Fruit fly (Drosophila melanogaster): ENCODE results near the gene tinc.
A peak's percentile ranks its signal among the peaks of the same experiment; 100 is the strongest.

tinc gene

DNA sequence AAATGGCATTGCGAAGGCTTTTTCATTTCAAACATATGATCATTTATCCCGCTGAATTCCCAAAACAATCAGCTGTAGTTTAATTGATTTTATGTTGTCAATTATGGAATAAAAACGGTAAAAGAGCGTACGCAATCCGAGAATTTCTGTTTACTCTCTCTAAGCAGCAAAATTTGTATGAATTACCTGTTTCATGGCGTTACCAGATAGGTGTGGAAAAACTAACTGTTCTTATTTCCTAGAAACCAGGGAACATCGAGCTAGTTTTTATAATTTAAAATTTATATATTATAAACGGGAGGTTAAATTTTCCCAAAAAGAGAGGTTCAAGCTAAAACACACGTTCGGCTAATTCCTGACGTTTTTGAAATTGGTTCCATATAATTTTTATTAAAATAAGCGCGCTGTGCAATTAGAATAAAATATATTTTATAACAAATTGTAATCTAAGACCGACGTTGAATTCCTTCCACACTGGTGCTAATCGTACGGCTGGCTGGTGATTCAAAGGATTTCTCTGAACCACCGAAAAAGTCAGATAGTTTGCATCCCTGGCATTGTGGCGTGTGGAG is 4.2 kb upstream of the tinc start, which contains the start of gene CG17801:
Gene CG17801 (minus strand): TSS at position 51 of the 572 bp plus-strand sequence.
- TF ChIP-seq CG11762 (GFP tag; optimal IDR thresholded peaks at IDR 0.05; ENCODE audit: insufficient read depth) (no peak), CG10669 (GFP tag; optimal IDR thresholded peaks at IDR 0.05) (no peak), esn (GFP tag; optimal IDR thresholded peaks at IDR 0.05) (no peak), fkh (GFP tag; optimal IDR thresholded peaks at IDR 0.05) (no peak), CG4318 (GFP tag; optimal IDR thresholded peaks at IDR 0.05) (no peak), Eip93F (GFP tag; optimal IDR thresholded peaks at IDR 0.05) (no peak), CG31627 (GFP tag; optimal IDR thresholded peaks at IDR 0.05) (no peak), CG10631 (GFP tag; optimal IDR thresholded peaks at IDR 0.05) (no peak), CG6276 (GFP tag; optimal IDR thresholded peaks at IDR 0.05) (no peak), salr (GFP tag; optimal IDR thresholded peaks at IDR 0.05) (no peak), Eip75B (GFP tag; optimal IDR thresholded peaks at IDR 0.05) (no peak), spab (GFP tag; optimal IDR thresholded peaks at IDR 0.05) (no peak), CG1621 (tag; optimal IDR thresholded peaks at IDR 0.05) (no peak), lz (GFP tag; optimal IDR thresholded peaks at IDR 0.05) (no peak), CG8119 (GFP tag; IDR thresholded peaks at IDR 0.05) (no peak), CG6854 (GFP tag; optimal IDR thresholded peaks at IDR 0.05) (no peak)

DNA sequence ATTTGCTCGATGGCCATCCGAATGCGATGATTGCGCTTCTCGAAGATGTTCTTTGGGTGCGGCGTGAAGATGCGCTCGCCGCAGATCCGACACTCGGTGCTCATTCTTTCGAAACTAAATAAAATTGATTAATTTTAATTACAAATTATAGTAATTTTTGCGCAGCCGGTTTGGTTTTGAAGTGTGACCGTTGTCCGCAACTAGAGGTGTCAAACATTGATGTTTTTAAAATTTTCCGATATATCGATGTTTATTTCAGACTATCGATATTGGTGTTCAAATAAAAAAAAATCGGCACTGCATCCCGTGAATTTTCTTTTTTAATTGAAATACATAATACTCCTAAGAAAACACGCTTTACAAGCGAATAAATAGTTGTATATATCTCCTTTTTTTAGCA is 2.3 kb upstream of the tinc start, which contains the start of gene Odj:
Gene Odj (minus strand): TSS at position 209 of the 400 bp plus-strand sequence.
- TF ChIP-seq Sox14 (GFP tag; optimal IDR thresholded peaks at IDR 0.05) = no peak
- no peak for TF ChIP-seq Hr38 (GFP tag; optimal IDR thresholded peaks at IDR 0.05)
- TF ChIP-seq esn (GFP tag; optimal IDR thresholded peaks at IDR 0.05) = peak; percentile 33
- peak; percentile 59 for TF ChIP-seq fkh (GFP tag; optimal IDR thresholded peaks at IDR 0.05)

DNA sequence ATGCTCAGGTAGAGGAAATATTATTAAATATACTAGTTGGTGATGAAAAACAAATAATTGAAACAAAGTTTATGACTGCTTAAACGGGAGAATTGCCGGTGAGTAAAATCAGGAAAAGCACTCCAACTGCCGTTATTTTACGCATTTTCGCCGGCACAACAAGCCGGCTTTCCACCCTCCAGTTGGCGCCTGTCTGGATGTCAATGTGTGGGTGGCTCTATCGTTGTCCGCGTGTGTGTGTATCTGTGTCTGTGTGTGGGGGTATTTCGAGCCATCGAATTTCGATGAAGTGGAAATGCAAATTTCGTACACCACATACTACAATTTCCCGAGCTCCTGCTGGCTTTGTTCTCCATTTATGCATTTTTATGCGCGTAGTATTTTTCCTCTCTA is 362 bp downstream of the tinc start:
- TF ChIP-seq Hr39 (GFP tag; optimal IDR thresholded peaks at IDR 0.05) (no peak), topi (GFP tag; optimal IDR thresholded peaks at IDR 0.05) (no peak), CG32006 (GFP tag; optimal IDR thresholded peaks at IDR 0.05) (no peak), esn (GFP tag; optimal IDR thresholded peaks at IDR 0.05) (no peak), Met (GFP tag; optimal IDR thresholded peaks at IDR 0.05) (no peak), achi (GFP tag; optimal IDR thresholded peaks at IDR 0.05) (no peak), Hr4 (GFP tag; optimal IDR thresholded peaks at IDR 0.05) (no peak), CG6163 (GFP tag; IDR thresholded peaks at IDR 0.05) (no peak), lz (GFP tag; optimal IDR thresholded peaks at IDR 0.05) (no peak), CG3919 (GFP tag; optimal IDR thresholded peaks at IDR 0.05) (no peak), Eip78C (GFP tag) (no peak), CG8119 (GFP tag; IDR thresholded peaks at IDR 0.05) (no peak), OdsH (GFP tag; optimal IDR thresholded peaks at IDR 0.05) (no peak), pdm3 (GFP tag; optimal IDR thresholded peaks at IDR 0.05) (no peak), Sox15 (GFP tag; optimal IDR thresholded peaks at IDR 0.05) (no peak), net (GFP tag; optimal IDR thresholded peaks at IDR 0.05) (no peak)

DNA sequence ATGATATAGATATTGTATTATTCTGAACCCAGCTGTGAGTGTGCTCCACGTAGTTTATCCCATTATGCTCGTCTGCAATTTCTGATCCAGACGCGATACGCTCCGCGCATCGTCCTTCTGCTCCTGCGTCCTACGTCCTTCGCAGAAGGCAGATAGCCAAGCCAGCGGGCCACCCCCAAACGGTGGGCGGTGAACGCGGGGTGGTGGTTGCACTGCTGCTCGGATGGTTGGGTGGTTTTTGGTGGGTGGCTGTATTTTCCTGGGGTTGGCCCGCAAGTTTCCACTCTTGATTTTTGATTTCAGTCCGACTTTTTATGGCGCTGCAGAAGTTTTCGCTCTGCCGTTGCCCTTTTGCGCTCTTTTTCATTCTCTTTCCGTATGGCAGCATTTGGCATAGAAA is 1.1 kb downstream of the tinc start:
- TF ChIP-seq Eip78C (GFP tag) = no peak
- no peak for TF ChIP-seq Ets96B (tag; optimal IDR thresholded peaks at IDR 0.05)
- TF ChIP-seq esn (GFP tag; optimal IDR thresholded peaks at IDR 0.05) = no peak
- TF ChIP-seq fd85E (GFP tag; optimal IDR thresholded peaks at IDR 0.05) = no peak
- TF ChIP-seq CG4318 (GFP tag; optimal IDR thresholded peaks at IDR 0.05) = no peak
- TF ChIP-seq cyc (GFP tag; optimal IDR thresholded peaks at IDR 0.05) = no peak
- no peak for TF ChIP-seq CG6276 (GFP tag; optimal IDR thresholded peaks at IDR 0.05)
- TF ChIP-seq CG15336 (GFP tag; IDR thresholded peaks at IDR 0.05) = no peak
- no peak for TF ChIP-seq Sox14 (GFP tag; optimal IDR thresholded peaks at IDR 0.05)
- TF ChIP-seq CG6854 (GFP tag; optimal IDR thresholded peaks at IDR 0.05) = no peak
- TF ChIP-seq CG6792 (GFP tag; optimal IDR thresholded peaks at IDR 0.05) = no peak
- no peak for TF ChIP-seq ss (GFP tag; optimal IDR thresholded peaks at IDR 0.05)
- no peak for TF ChIP-seq CG11294 (GFP tag; IDR thresholded peaks at IDR 0.05)
- no peak for TF ChIP-seq pdm3 (GFP tag; optimal IDR thresholded peaks at IDR 0.05)
- TF ChIP-seq CG8119 (GFP tag; IDR thresholded peaks at IDR 0.05) = no peak
